Worm (Caenorhabditis elegans) whole organism, L2 larva: Measurements from ENCODE around the gene srlf-30.

Experiments used
- C34F6.9 ChIP-seq: fragments of 150-350 bp; optimal IDR thresholded peaks from 2 replicates; lab custom pipeline; 2014; ENCODE audit warnings: missing biosample characterization, missing genetic modification characterization
- F13H6.1 ChIP-seq: sonication (generic microtip); optimal IDR thresholded peaks from 2 replicates; lab custom pipeline; 2016; ENCODE audit warnings: missing genetic modification characterization, missing compliant biosample characterization
- R02D3.7 ChIP-seq: fragments of 150-350 bp; optimal IDR thresholded peaks from 2 replicates; lab custom pipeline; 2014; ENCODE audit warnings: missing biosample characterization, missing genetic modification characterization
- ZK546.5 ChIP-seq: sonication (generic microtip); optimal IDR thresholded peaks from 2 replicates; lab custom pipeline; 2017; ENCODE audit warnings: missing biosample characterization, missing genetic modification characterization
- alr-1 ChIP-seq: fragments of 150-350 bp; optimal IDR thresholded peaks from 2 replicates; lab custom pipeline; 2014; ENCODE audit warnings: missing biosample characterization, missing genetic modification characterization
- ama-1 ChIP-seq: fragments of 150-350 bp; optimal IDR thresholded peaks from 2 replicates; lab custom pipeline; 2018; ENCODE audit warnings: inconsistent platforms
- blmp-1 ChIP-seq: sonication (generic microtip); optimal IDR thresholded peaks from 2 replicates; lab custom pipeline; 2017; ENCODE audit warnings: missing genetic modification characterization, mild to moderate bottlenecking, missing compliant biosample characterization, antibody characterized with exemption, moderate library complexity; ENCODE audit not compliant: insufficient read depth
- ceh-82 ChIP-seq: fragments of 150-350 bp; optimal IDR thresholded peaks from 2 replicates; lab custom pipeline; 2014; ENCODE audit warnings: missing biosample characterization, missing genetic modification characterization
- crh-2 ChIP-seq: sonication (generic microtip); optimal IDR thresholded peaks from 2 replicates; lab custom pipeline; 2017; ENCODE audit warnings: missing biosample characterization, missing genetic modification characterization
- egl-27 ChIP-seq: sonication (generic microtip); optimal IDR thresholded peaks from 3 replicates; lab custom pipeline; 2017; ENCODE audit warnings: missing biosample characterization, missing genetic modification reagents, missing genetic modification characterization
- elt-1 ChIP-seq: fragments of 150-350 bp; optimal IDR thresholded peaks from 2 replicates; lab custom pipeline; 2014; ENCODE audit warnings: missing biosample characterization, missing genetic modification characterization
- elt-3 ChIP-seq: sonication (generic microtip); optimal IDR thresholded peaks from 2 replicates; lab custom pipeline; 2017; ENCODE audit warnings: missing biosample characterization, missing genetic modification characterization
- fos-1 ChIP-seq: fragments of 150-350 bp; optimal IDR thresholded peaks from 2 replicates; lab custom pipeline; 2014; ENCODE audit warnings: missing biosample characterization, missing genetic modification characterization
- lin-11 ChIP-seq: fragments of 150-350 bp; sonication (generic microtip); optimal IDR thresholded peaks from 2 replicates; lab custom pipeline; 2014; ENCODE audit warnings: missing biosample characterization, missing genetic modification characterization, inconsistent platforms, mixed read lengths
- lsy-2 ChIP-seq, 2 experiments: fragments of 150-350 bp in 1 of 2; sonication (generic microtip) in 1 of 2; optimal IDR thresholded peaks; 2 replicates each; lab custom pipeline; 2014 to 2017; ENCODE audit warnings: missing biosample characterization in 2 of 2, missing genetic modification characterization in 2 of 2
- mab-5 ChIP-seq: fragments of 150-350 bp; optimal IDR thresholded peaks from 2 replicates; lab custom pipeline; 2014; ENCODE audit warnings: missing biosample characterization, missing genetic modification characterization
- mbf-1 ChIP-seq: sonication (generic microtip); optimal IDR thresholded peaks from 2 replicates; lab custom pipeline; 2017; ENCODE audit warnings: missing biosample characterization, missing genetic modification characterization
- mdl-1 ChIP-seq, 2 experiments: fragments of 150-350 bp in 1 of 2; sonication (generic microtip) in 1 of 2; optimal IDR thresholded peaks; 2 replicates each; lab custom pipeline; 2017; ENCODE audit warnings: missing biosample characterization in 2 of 2, missing genetic modification characterization in 2 of 2
- nhr-10 ChIP-seq: sonication (generic microtip); optimal IDR thresholded peaks from 2 replicates; lab custom pipeline; 2017; ENCODE audit warnings: missing biosample characterization, missing genetic modification characterization
- nhr-11 ChIP-seq: fragments of 150-350 bp; optimal IDR thresholded peaks from 2 replicates; lab custom pipeline; 2014; ENCODE audit warnings: missing biosample characterization, missing genetic modification characterization
- nhr-12 ChIP-seq: fragments of 150-350 bp; optimal IDR thresholded peaks from 2 replicates; lab custom pipeline; 2014; ENCODE audit warnings: missing biosample characterization, missing genetic modification characterization
- nhr-129 ChIP-seq: fragments of 150-350 bp; optimal IDR thresholded peaks from 2 replicates; lab custom pipeline; 2014; ENCODE audit warnings: missing biosample characterization, missing genetic modification characterization
- nhr-21 ChIP-seq: fragments of 150-350 bp; optimal IDR thresholded peaks from 2 replicates; lab custom pipeline; 2014; ENCODE audit warnings: missing biosample characterization, missing genetic modification characterization
- nhr-23 ChIP-seq: fragments of 150-350 bp; optimal IDR thresholded peaks from 2 replicates; lab custom pipeline; 2014; ENCODE audit warnings: missing biosample characterization, missing genetic modification reagents, missing genetic modification characterization
- nhr-25 ChIP-seq: fragments of 150-350 bp; sonication (generic microtip); optimal IDR thresholded peaks from 3 replicates; lab custom pipeline; 2014; ENCODE audit warnings: missing biosample characterization, missing genetic modification characterization
- nhr-6 ChIP-seq: fragments of 150-350 bp; optimal IDR thresholded peaks from 2 replicates; lab custom pipeline; 2014; ENCODE audit warnings: missing biosample characterization, missing genetic modification characterization
- peb-1 ChIP-seq: fragments of 150-350 bp; optimal IDR thresholded peaks from 2 replicates; lab custom pipeline; 2014; ENCODE audit warnings: missing biosample characterization, missing genetic modification characterization
- sem-4 ChIP-seq: fragments of 150-350 bp; optimal IDR thresholded peaks from 2 replicates; lab custom pipeline; 2014; ENCODE audit warnings: missing biosample characterization, missing genetic modification reagents, missing genetic modification characterization
- skn-1 ChIP-seq: sonication (generic microtip); optimal IDR thresholded peaks from 2 replicates; lab custom pipeline; 2017; ENCODE audit warnings: missing biosample characterization, missing genetic modification characterization
- sma-3 ChIP-seq: sonication (generic microtip); optimal IDR thresholded peaks from 2 replicates; lab custom pipeline; 2016; ENCODE audit warnings: missing genetic modification reagents, missing genetic modification characterization, missing compliant biosample characterization
- snpc-4 ChIP-seq: fragments of 150-350 bp; optimal IDR thresholded peaks from 2 replicates; lab custom pipeline; 2014; ENCODE audit warnings: missing biosample characterization, missing genetic modification characterization
- unc-55 ChIP-seq: fragments of 150-350 bp; sonication (generic microtip); optimal IDR thresholded peaks from 3 replicates; lab custom pipeline; 2014; ENCODE audit warnings: missing biosample characterization, missing genetic modification reagents, missing genetic modification characterization
- unc-62 ChIP-seq: fragments of 150-350 bp; optimal IDR thresholded peaks from 2 replicates; lab custom pipeline; 2014; ENCODE audit warnings: missing biosample characterization, missing genetic modification reagents, missing genetic modification characterization
- zag-1 ChIP-seq: fragments of 150-350 bp; optimal IDR thresholded peaks from 2 replicates; lab custom pipeline; 2014; ENCODE audit warnings: missing biosample characterization, missing genetic modification characterization
- ztf-1 ChIP-seq: fragments of 200-800 bp; sonication (Bioruptor generic); conservative IDR thresholded peaks from 2 replicates; pipeline ENCODE4 v1.3.6; 2022; ENCODE audit warnings: missing genetic modification characterization, missing compliant biosample characterization
- ztf-11 ChIP-seq: sonication (generic microtip); optimal IDR thresholded peaks from 2 replicates; lab custom pipeline; 2017; ENCODE audit warnings: missing biosample characterization, missing genetic modification characterization
- ztf-4 ChIP-seq: fragments of 150-350 bp; optimal IDR thresholded peaks from 2 replicates; lab custom pipeline; 2014; ENCODE audit warnings: missing biosample characterization, missing genetic modification characterization

The srlf-30 gene

DNA sequence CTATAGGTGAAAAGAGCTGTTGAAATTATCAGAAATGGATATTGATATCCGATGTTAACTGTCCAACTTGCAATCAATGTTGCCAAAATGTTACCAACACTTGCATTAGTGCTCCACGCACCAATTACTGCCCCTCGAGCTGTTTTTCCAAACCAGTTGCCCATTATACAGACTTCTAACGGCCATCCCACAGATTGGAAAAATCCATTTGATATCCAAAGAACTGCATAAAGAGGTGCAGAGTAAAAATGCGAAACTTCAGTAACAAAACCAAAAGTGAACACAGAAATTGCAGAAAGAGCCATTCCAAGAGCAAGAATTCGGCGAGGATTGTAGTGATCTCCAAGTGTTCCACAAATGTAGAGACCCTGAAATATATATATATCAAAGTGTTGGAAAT is 46.1 kb upstream of the srlf-30 start:
- TF ChIP-seq nhr-10 (tag; lab: Kevin White, UChicago), result no peak
- TF ChIP-seq ceh-82 (tag; lab: Kevin White, UChicago), result no peak
- no peak for TF ChIP-seq unc-62
- no peak for TF ChIP-seq sem-4 (tag; lab: Kevin White, UChicago)
- TF ChIP-seq C34F6.9, result no peak
- no peak for TF ChIP-seq nhr-25 (tag; lab: Kevin White, UChicago)
- no peak for TF ChIP-seq nhr-21 (tag; lab: Kevin White, UChicago)
- TF ChIP-seq ztf-1 (GFP tag; lab: Robert Waterston, UW), result no peak
- TF ChIP-seq nhr-23 (tag; lab: Kevin White, UChicago), result no peak
- no peak for TF ChIP-seq fos-1 (tag; lab: Kevin White, UChicago)
- TF ChIP-seq lin-11 (tag; lab: Kevin White, UChicago), result no peak
- TF ChIP-seq snpc-4, result no peak
- TF ChIP-seq sma-3, result no peak
- TF ChIP-seq nhr-12 (tag; lab: Kevin White, UChicago), result no peak
- TF ChIP-seq zag-1 (tag; lab: Kevin White, UChicago), result no peak

DNA sequence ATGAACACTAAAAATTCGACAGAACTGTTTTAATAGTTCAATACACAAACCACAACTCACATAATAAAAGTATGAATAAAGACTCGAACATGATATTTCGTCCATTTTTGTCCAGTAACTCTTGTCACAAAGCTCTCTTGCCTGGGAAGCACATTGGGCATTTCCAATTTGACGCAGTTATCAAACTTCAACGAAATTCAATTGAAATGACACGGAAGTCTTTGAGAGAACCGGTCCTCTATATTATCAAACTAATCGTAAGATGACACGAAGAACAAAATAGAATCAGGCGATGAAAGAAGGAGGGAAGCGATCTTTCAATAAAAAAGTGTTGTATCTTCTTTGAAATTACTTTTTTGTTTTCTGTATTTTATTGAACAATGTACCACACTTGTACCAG is 45.1 kb upstream of the srlf-30 start, which contains the start of gene T11G6.3:
Gene T11G6.3 (minus strand): TSS at position 189 of the 400 bp plus-strand sequence.
- TF ChIP-seq R02D3.7 (tag; lab: Kevin White, UChicago) (no peak), alr-1 (tag; lab: Kevin White, UChicago) (no peak), nhr-25 (tag; lab: Kevin White, UChicago) (peak; percentile 25), nhr-129 (no peak)
- TF ChIP-seq, all 48 proteins: peak for 1

DNA sequence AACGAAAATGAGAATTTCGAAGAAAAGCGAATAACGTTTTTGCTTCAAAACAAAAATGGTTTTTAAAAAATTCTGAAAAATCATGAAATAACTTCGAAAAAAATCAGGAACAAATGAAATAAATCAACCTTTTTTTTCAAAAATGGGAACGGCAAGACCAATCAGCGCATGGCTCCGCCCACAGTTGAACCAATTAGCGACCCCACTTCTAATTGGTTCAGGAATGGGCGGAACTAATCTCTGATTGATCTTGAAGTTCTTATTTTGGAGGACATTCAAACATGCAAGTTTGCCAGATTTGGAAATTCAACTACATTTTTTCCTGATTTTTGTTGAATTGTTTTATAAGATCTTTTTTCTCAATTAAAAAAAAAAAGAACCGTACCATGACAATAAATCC is 44.2 kb upstream of the srlf-30 start:
- TF ChIP-seq ZK546.5 (tag; lab: Kevin White, UChicago) (no peak), ztf-11 (tag; lab: Kevin White, UChicago) (no peak), skn-1 (tag; lab: Kevin White, UChicago) (no peak), nhr-6 (no peak), mdl-1 (tag; optimal IDR thresholded peaks at IDR 0.05; lab: Kevin White, UChicago) (no peak), mbf-1 (tag; lab: Kevin White, UChicago) (no peak), snpc-4 (no peak), nhr-12 (tag; lab: Kevin White, UChicago) (no peak), elt-3 (tag; lab: Kevin White, UChicago) (no peak), ztf-4 (tag; lab: Kevin White, UChicago) (no peak), nhr-25 (tag; lab: Kevin White, UChicago) (no peak), nhr-21 (tag; lab: Kevin White, UChicago) (no peak), ceh-82 (tag; lab: Kevin White, UChicago) (no peak), nhr-11 (tag; lab: Kevin White, UChicago) (no peak), mab-5 (no peak), elt-1 (no peak), blmp-1 (tag; lab: Kevin White, UChicago) (no peak)

DNA sequence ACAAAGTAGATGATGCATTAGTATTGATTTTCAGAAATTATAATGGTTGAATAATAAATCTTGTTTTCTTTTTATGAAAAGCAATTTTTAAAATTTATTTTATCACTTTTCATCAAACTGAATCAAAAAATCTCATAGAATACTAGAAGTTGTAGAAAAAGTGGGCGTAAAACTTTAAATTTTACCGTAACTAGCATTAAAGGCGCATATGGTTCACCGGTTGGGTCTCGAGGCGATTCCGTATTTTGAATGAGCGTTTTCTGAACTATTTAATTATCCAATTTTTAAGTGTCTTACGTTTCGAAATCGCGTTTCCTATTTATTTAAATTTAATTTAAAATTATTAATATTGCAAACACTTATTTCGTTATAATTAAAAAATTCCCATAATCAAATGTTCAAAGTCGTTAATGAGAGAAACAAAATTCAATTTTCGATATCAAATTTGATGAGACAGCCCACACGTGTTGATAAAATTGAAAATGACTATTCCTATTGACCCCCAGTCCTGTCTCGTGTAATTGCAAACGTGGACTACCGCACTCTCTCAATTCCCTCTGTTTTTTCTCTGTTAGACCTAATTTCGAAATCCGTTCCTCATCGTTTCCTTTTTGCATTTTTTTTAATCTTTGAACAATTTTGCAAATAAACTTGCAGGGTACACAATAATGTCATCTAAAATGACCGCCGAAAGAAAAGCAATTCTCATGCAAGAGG is 41.7 kb upstream of the srlf-30 start, which contains the start of the genes T11G6.2 and hars-1:
Gene T11G6.2 (minus strand): TSS at position 197 of the 717 bp plus-strand sequence.
Gene hars-1 (plus strand): TSS at position 658 of the 717 bp plus-strand sequence.
- no peak for TF ChIP-seq alr-1 (tag; lab: Kevin White, UChicago)
- peak in 1 of 2 experiments; percentile 32 for TF ChIP-seq lsy-2 (tag; optimal IDR thresholded peaks at IDR 0.05; lab: Kevin White, UChicago)
- no peak for TF ChIP-seq ztf-1 (GFP tag; lab: Robert Waterston, UW)
- TF ChIP-seq unc-62, result no peak
- TF ChIP-seq nhr-129, result peak; percentile 63
- no peak for TF ChIP-seq skn-1 (tag; lab: Kevin White, UChicago)
- no peak for TF ChIP-seq ama-1 (lab: Kevin White, UChicago)
- TF ChIP-seq crh-2 (tag; lab: Kevin White, UChicago), result peak; percentile 64
- TF ChIP-seq egl-27 (tag; lab: Kevin White, UChicago), result no peak
- no peak for TF ChIP-seq peb-1
- TF ChIP-seq fos-1 (tag; lab: Kevin White, UChicago), result peak; percentile 88
- TF ChIP-seq C34F6.9, result peak; percentile 31
- TF ChIP-seq elt-3 (tag; lab: Kevin White, UChicago), result no peak
- TF ChIP-seq F13H6.1 (tag; lab: Kevin White, UChicago), result no peak
- TF ChIP-seq unc-55 (GFP tag; lab: Kevin White, UChicago), result peak; percentile 47
- TF ChIP-seq ztf-4 (tag; lab: Kevin White, UChicago), result no peak
- TF ChIP-seq, all 48 proteins: peak for 6
